Worm (Caenorhabditis elegans): Measurements from ENCODE around the gene srr-9.

Gene srr-9

ce11 chrV:7776029-7776628, 38.3 kb downstream of the srr-9 start, which contains the start of the genes rpl-39 and rps-30:
Gene rpl-39 (minus strand): TSS chrV:7776079.
Gene rps-30 (plus strand): TSS chrV:7776578.
- TF ChIP-seq M03D4.4 (tag; optimal IDR thresholded peaks at IDR 0.05) (no peak), unc-120 (tag; optimal IDR thresholded peaks at IDR 0.05; ENCODE audit: poor library complexity, severe bottlenecking) (peak; percentile 24), ztf-11 (tag; optimal IDR thresholded peaks at IDR 0.05) (peak; percentile 8), ces-1 (GFP tag; optimal IDR thresholded peaks at IDR 0.05) (peak; percentile 70), snpc-4 (tag; optimal IDR thresholded peaks at IDR 0.05) (no peak), cnd-1 (tag; optimal IDR thresholded peaks at IDR 0.05) (no peak), tbx-8 (GFP tag; optimal IDR thresholded peaks at IDR 0.05) (no peak), nhr-76 (tag; optimal IDR thresholded peaks at IDR 0.05) (no peak), pha-4 (tag; optimal IDR thresholded peaks at IDR 0.05) (peak; percentile 85), mep-1 (tag; optimal IDR thresholded peaks at IDR 0.05) (peak; percentile 91), ham-2 (GFP tag; optimal IDR thresholded peaks at IDR 0.05) (peak; percentile 54), zip-8 (tag; optimal IDR thresholded peaks at IDR 0.05) (no peak), unc-62 (GFP tag; optimal IDR thresholded peaks at IDR 0.05) (peak; percentile 19), nhr-28 (tag; optimal IDR thresholded peaks at IDR 0.05) (no peak), lin-32 (GFP tag; optimal IDR thresholded peaks at IDR 0.05) (no peak), bed-3 (GFP tag; optimal IDR thresholded peaks at IDR 0.05) (no peak), sptf-1 (tag; optimal IDR thresholded peaks at IDR 0.05) (peak; percentile 64), elt-1 (tag; optimal IDR thresholded peaks at IDR 0.05; ENCODE audit: borderline replicate concordance, insufficient read depth) (no peak), drap-1 (GFP tag; optimal IDR thresholded peaks at IDR 0.05) (no peak), lin-13 (tag; optimal IDR thresholded peaks at IDR 0.05) (peak; percentile 75), lsy-2 (tag; optimal IDR thresholded peaks at IDR 0.05) (peak; percentile 85), mls-2 (tag; optimal IDR thresholded peaks at IDR 0.05) (peak; percentile 31), hlh-1 (tag; optimal IDR thresholded peaks at IDR 0.05) (peak; percentile 56), nhr-237 (tag; optimal IDR thresholded peaks at IDR 0.05) (peak; percentile 92), flh-1 (GFP tag; optimal IDR thresholded peaks at IDR 0.05) (no peak), ceh-43 (GFP tag; optimal IDR thresholded peaks at IDR 0.05) (no peak), unc-39 (tag; optimal IDR thresholded peaks at IDR 0.05) (no peak), sem-2 (GFP tag; optimal IDR thresholded peaks at IDR 0.05) (no peak), ceh-39 (tag; optimal IDR thresholded peaks at IDR 0.05) (peak; percentile 79), elt-3 (tag; optimal IDR thresholded peaks at IDR 0.05) (no peak)

- TF ChIP-seq unc-39 (tag; optimal IDR thresholded peaks at IDR 0.05) (no peak), nhr-237 (tag; optimal IDR thresholded peaks at IDR 0.05) (no peak), ceh-83 (GFP tag; optimal IDR thresholded peaks at IDR 0.05) (no peak), nhr-28 (tag; optimal IDR thresholded peaks at IDR 0.05) (no peak), nhr-2 (tag; optimal IDR thresholded peaks at IDR 0.05) (no peak), nhr-76 (tag; optimal IDR thresholded peaks at IDR 0.05) (no peak), unc-120 (tag; optimal IDR thresholded peaks at IDR 0.05; ENCODE audit: poor library complexity, severe bottlenecking) (no peak), cnd-1 (tag; optimal IDR thresholded peaks at IDR 0.05) (no peak), flh-1 (GFP tag; optimal IDR thresholded peaks at IDR 0.05) (no peak), bed-3 (GFP tag; optimal IDR thresholded peaks at IDR 0.05) (no peak), blmp-1 (tag; optimal IDR thresholded peaks at IDR 0.05) (no peak), elt-1 (tag; optimal IDR thresholded peaks at IDR 0.05; ENCODE audit: borderline replicate concordance, insufficient read depth) (no peak), M03D4.4 (tag; optimal IDR thresholded peaks at IDR 0.05) (no peak), ham-2 (GFP tag; optimal IDR thresholded peaks at IDR 0.05) (no peak), zip-8 (tag; optimal IDR thresholded peaks at IDR 0.05) (no peak), mls-2 (tag; optimal IDR thresholded peaks at IDR 0.05) (no peak), nhr-12 (tag; optimal IDR thresholded peaks at IDR 0.05) (no peak), mab-5 (tag; optimal IDR thresholded peaks at IDR 0.05) (no peak)
These were observed 39.3 kb downstream of the srr-9 start, which contains the start of gene C26F1.3 for ce11 chrV:7777098-7777497. Gene C26F1.3 (plus strand): TSS chrV:7777300.

ce11 chrV:7778999-7779398, 41.2 kb downstream of the srr-9 start:
- no peak for TF ChIP-seq mab-5 (tag; optimal IDR thresholded peaks at IDR 0.05)
- TF ChIP-seq nhr-76 (tag; optimal IDR thresholded peaks at IDR 0.05), result no peak
- no peak for TF ChIP-seq snpc-4 (tag; optimal IDR thresholded peaks at IDR 0.05)
- TF ChIP-seq mep-1 (tag; optimal IDR thresholded peaks at IDR 0.05), result no peak
- TF ChIP-seq ceh-39 (tag; optimal IDR thresholded peaks at IDR 0.05), result no peak
- TF ChIP-seq hlh-1 (tag; optimal IDR thresholded peaks at IDR 0.05), result no peak

Measured in whole organism, mixed stage, embryonic.